Fruit fly (Drosophila melanogaster): ENCODE measurements around the gene CG9512.

Gene CG9512

DNA sequence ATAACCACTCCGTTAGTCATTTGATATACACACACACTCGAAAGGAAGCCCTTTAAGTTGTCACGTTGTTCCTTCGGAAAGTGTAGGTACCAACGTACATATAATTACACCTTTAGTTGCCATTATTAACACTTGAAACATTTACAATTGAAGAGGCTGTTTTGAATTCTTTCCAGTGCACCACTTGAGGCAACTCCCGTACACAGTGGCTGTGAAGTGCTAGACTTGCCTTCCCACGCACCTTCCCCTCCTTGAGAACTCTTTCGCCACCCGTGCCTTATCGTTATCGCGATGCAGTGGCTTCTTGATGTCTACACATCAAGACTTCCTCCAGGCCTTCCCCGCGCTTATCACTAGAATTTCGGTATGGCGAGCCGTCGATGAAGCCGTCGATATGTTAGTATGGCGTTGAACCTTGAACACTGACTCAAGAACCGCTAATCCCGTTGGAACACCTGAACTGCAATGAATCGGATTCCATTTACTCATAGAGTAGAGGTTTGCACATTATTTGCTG, 46.1 kb upstream of the CG9512 start (continued):
- TF ChIP-seq CG10959 (GFP tag; IDR thresholded peaks at IDR 0.05), result no peak
- no peak for TF ChIP-seq peb (GFP tag; IDR thresholded peaks at IDR 0.05)
- TF ChIP-seq stwl (tag; optimal IDR thresholded peaks at IDR 0.05), result no peak
- no peak for TF ChIP-seq tap (tag; optimal IDR thresholded peaks at IDR 0.05)
- no peak for TF ChIP-seq Sox100B (GFP tag; optimal IDR thresholded peaks at IDR 0.05)
- peak; percentile 47; the same call in 1 of the 3 replicates for TF ChIP-seq vnd (GFP tag; IDR thresholded peaks at IDR 0.05; ENCODE audit: partially characterized antibody)
- TF ChIP-seq CG12391 (tag; optimal IDR thresholded peaks at IDR 0.05), result no peak
- no peak for TF ChIP-seq HLH3B (GFP tag; IDR thresholded peaks at IDR 0.05)
- no peak for TF ChIP-seq CG1792 (GFP tag; optimal IDR thresholded peaks at IDR 0.05)
- peak; percentile 17; the same call in 1 of the 3 replicates for TF ChIP-seq ci (GFP tag; IDR thresholded peaks at IDR 0.05)
- peak; percentile 42 for TF ChIP-seq CG12769 (tag; optimal IDR thresholded peaks at IDR 0.05)
- TF ChIP-seq CG14710 (tag; optimal IDR thresholded peaks at IDR 0.05), result no peak
- TF ChIP-seq tll (GFP tag; optimal IDR thresholded peaks at IDR 0.05), result no peak
- TF ChIP-seq B-H1 (GFP tag; IDR thresholded peaks at IDR 0.05), result no peak
- 0 out of 3 replicates have a peak, but pooled peaks have one; percentile 28 for TF ChIP-seq ken (GFP tag; IDR thresholded peaks at IDR 0.05)
- no peak; the same call in 3 of the 4 replicates for TF ChIP-seq Gug (GFP tag; IDR thresholded peaks at IDR 0.05)
- TF ChIP-seq lov (optimal IDR thresholded peaks at IDR 0.05), result no peak
- no peak for TF ChIP-seq lov (GFP tag; IDR thresholded peaks at IDR 0.05)
- peak; percentile 26 for TF ChIP-seq CG15479 (GFP tag; optimal IDR thresholded peaks at IDR 0.05)
- TF ChIP-seq toy (GFP tag; IDR thresholded peaks at IDR 0.05), result no peak
- TF ChIP-seq Atf3 (GFP tag; optimal IDR thresholded peaks at IDR 0.05), result no peak
- TF ChIP-seq Mes4 (GFP tag; optimal IDR thresholded peaks at IDR 0.05), result no peak
- TF ChIP-seq pum (GFP tag; optimal IDR thresholded peaks at IDR 0.05), result no peak
- TF ChIP-seq fru (optimal IDR thresholded peaks at IDR 0.05), result no peak
- TF ChIP-seq lab (GFP tag; optimal IDR thresholded peaks at IDR 0.05), result no peak
- TF ChIP-seq Elba2 (GFP tag; optimal IDR thresholded peaks at IDR 0.05), result no peak
- 0 out of 3 replicates have a peak, but pooled peaks have one; percentile 44 for TF ChIP-seq gce (GFP tag; IDR thresholded peaks at IDR 0.05)
- no peak for TF ChIP-seq oc (tag; optimal IDR thresholded peaks at IDR 0.05)
- TF ChIP-seq CG2120 (GFP tag; optimal IDR thresholded peaks at IDR 0.05), result no peak
- no peak for TF ChIP-seq Sox102F (GFP tag; optimal IDR thresholded peaks at IDR 0.05)
- TF ChIP-seq CG5245 (GFP tag; optimal IDR thresholded peaks at IDR 0.05), result no peak
- no peak for TF ChIP-seq ase (GFP tag; IDR thresholded peaks at IDR 0.05)
- no peak for TF ChIP-seq dysf (GFP tag; IDR thresholded peaks at IDR 0.05)
- no peak for TF ChIP-seq crc (GFP tag; optimal IDR thresholded peaks at IDR 0.05)
- no peak for TF ChIP-seq CG6272 (GFP tag; IDR thresholded peaks at IDR 0.05)
- no peak for TF ChIP-seq Spps (tag; optimal IDR thresholded peaks at IDR 0.05)
- no peak for TF ChIP-seq CG7839 (tag; optimal IDR thresholded peaks at IDR 0.05)
- TF ChIP-seq pzg (GFP tag; optimal IDR thresholded peaks at IDR 0.05), result no peak
- TF ChIP-seq CG2202 (tag; optimal IDR thresholded peaks at IDR 0.05), result no peak
- TF ChIP-seq tup (GFP tag; optimal IDR thresholded peaks at IDR 0.05), result no peak
- no peak for TF ChIP-seq Eip74EF (GFP tag; optimal IDR thresholded peaks at IDR 0.05)
- TF ChIP-seq cg (GFP tag; optimal IDR thresholded peaks at IDR 0.05), result no peak
- no peak for TF ChIP-seq Opbp (GFP tag; IDR thresholded peaks at IDR 0.05; ENCODE audit: partially characterized antibody)
- no peak for TF ChIP-seq Lhr (GFP tag; optimal IDR thresholded peaks at IDR 0.05)
- TF ChIP-seq Fer3 (tag; optimal IDR thresholded peaks at IDR 0.05), result no peak
- TF ChIP-seq CG10274 (GFP tag; optimal IDR thresholded peaks at IDR 0.05), result no peak
- no peak for TF ChIP-seq CG9609 (GFP tag; optimal IDR thresholded peaks at IDR 0.05)
- no peak for TF ChIP-seq prd (optimal IDR thresholded peaks at IDR 0.05)
- TF ChIP-seq prd (GFP tag; IDR thresholded peaks at IDR 0.05), result no peak
- no peak for TF ChIP-seq wek (GFP tag; optimal IDR thresholded peaks at IDR 0.05)
- no peak for TF ChIP-seq CG11560 (tag; IDR thresholded peaks at IDR 0.05)
